Fruit fly (Drosophila melanogaster) ovary, adult (tissue): Measurements from ENCODE around the gene Strip.

Experiments used
- CG17801 ChIP-seq: fragments of 200-800 bp; optimal IDR thresholded peaks from 2 replicates; lab custom pipeline; 2019; ENCODE audit warnings: missing biosample characterization, mild to moderate bottlenecking, missing genetic modification characterization, moderate library complexity; ENCODE audit not compliant: partially characterized antibody

Gene Strip

dm6 chr3L:3301171-3301738, 27.4 kb downstream of the Strip start:
- peak; percentile 9 for TF ChIP-seq CG17801

- TF ChIP-seq CG17801, result no peak
These were observed 28.3 kb downstream of the Strip start for dm6 chr3L:3300345-3300744.

DNA sequence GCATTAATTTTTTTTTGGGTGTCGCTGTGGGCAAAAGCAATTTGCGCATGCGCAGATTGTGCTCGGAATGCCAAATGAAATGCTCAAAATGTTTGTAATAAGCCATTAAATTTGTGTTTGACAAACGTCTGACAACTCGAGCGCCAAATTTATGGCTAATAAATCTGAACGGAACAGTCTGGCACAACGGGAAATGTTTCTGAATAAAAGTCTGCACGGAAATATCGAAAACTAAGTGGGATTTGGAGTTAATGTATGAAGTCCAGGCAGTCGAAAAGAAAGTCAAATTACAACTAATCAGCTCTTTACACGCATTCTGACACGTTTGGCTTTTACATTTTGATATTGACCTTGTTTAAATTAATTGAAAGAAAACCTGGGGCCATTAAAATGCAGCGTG, 37.5 kb downstream of the Strip start, which contains the start of gene CG12009:
Gene CG12009, plus strand, starts transcription at position 301 of the 400 bp plus-strand sequence.
- no peak for TF ChIP-seq CG17801

DNA sequence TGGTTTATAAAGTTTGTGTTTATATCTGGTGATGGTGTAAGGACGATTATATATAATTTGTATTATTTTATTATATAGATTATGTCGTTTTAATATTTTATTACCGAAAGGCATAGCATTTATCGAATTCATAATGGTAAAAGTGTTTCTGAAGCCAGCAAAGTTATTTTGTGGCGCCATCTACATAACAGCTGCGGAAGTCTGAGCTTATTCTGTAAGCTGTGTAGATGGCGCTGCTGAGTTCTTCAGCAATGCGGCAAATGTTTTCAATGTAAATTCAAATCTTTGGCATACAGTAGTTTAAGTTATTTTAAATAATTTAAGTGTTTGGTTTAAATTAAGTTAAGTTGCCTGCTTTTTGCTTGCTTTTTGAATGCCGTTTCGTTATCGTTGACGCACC, 40.3 kb downstream of the Strip start:
- no peak for TF ChIP-seq CG17801

DNA sequence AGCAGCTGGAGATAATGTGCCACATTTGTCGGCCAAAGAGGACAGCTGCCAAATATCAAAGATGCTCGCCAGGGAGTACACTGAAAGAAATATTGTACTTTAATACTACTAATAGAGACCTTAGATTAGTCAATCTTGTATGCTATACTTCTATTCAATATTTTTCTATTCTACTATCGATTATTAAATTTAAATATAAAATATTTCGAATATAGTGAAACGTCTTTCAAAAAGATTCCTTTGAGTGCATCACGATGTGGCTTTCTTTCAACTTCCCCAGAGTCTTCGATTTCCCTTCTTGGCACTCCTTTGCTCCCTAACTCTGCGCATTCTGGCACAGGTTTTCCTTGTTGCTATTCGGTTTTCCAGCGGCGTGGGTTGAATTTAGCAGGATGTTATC, 43.8 kb downstream of the Strip start:
- no peak for TF ChIP-seq CG17801

- no peak for TF ChIP-seq CG17801
These were observed 45.4 kb downstream of the Strip start for dm6 chr3L:3283264-3283663.

DNA sequence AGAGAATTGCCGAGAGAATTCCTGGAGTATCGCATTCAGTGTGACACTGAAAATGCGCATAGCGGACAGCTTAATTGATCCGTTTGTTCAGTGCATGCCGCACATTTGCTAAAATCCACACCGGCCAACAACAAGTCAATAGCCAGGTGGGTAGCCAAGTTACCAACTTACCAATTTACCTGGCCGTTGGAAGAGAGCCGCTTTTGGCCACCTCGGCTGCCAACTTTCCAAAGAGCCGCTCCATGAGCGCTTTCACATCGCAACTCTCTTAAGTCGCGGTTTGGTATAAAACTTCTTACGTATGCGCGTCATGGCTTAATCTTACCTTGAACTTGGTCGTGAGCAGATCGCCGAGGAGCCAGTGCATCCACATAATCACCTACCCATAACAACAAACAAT, 48.7 kb downstream of the Strip start, which contains the start of gene CG12017:
Gene CG12017, plus strand, starts transcription at position 310 of the 400 bp plus-strand sequence.
- TF ChIP-seq CG17801, result no peak

DNA sequence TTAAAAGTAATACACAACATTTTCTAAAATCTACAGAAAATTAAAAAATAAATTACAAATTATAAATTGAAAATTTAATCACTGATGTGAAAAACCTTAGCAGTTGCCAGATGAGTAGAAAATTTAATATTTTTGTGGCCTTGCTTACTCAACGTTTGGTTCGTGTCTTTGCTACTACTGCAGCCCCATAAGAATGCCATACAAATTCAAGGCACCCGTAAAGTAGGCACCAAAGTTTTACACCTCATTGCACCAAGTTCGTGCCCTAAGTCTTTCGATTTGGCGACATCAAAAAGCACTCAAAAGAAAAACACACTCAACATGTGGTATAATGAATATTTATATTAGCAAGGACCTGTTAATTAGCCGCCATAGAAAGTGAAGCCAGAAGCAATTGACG, 51.7 kb downstream of the Strip start:
- TF ChIP-seq CG17801, result no peak

- TF ChIP-seq CG17801, result no peak
These were observed 54.1 kb downstream of the Strip start for dm6 chr3L:3274463-3275177.
